Worm (Caenorhabditis elegans) whole organism, young adult: Measurements from ENCODE around the gene alg-4.
A peak's percentile ranks its signal among the peaks of the same experiment; 100 is the strongest.

Experiments used
- B0261.1 ChIP-seq: sonication (generic microtip); optimal IDR thresholded peaks from 2 replicates; lab custom pipeline; 2016; ENCODE audit warnings: mild to moderate bottlenecking, missing genetic modification characterization, moderate library complexity, missing compliant biosample characterization
- B0336.3 ChIP-seq: fragments of 200-800 bp; sonication (Bioruptor generic); IDR thresholded peaks from 2 replicates; pipeline ENCODE4 v1.3.6; 2022; ENCODE audit warnings: missing genetic modification characterization, missing compliant biosample characterization
- F10E7.11 ChIP-seq: sonication (generic microtip); optimal IDR thresholded peaks from 2 replicates; lab custom pipeline; 2017; ENCODE audit warnings: mild to moderate bottlenecking, missing genetic modification characterization, moderate library complexity, missing compliant biosample characterization
- F49E8.2 ChIP-seq: sonication (generic microtip); optimal IDR thresholded peaks from 3 replicates; lab custom pipeline; 2017; ENCODE audit warnings: missing genetic modification characterization, mild to moderate bottlenecking, missing compliant biosample characterization, antibody characterized with exemption, moderate library complexity; ENCODE audit not compliant: insufficient read depth
- F55B11.4 ChIP-seq: sonication (generic microtip); optimal IDR thresholded peaks from 2 replicates; lab custom pipeline; 2016; ENCODE audit warnings: missing compliant biosample characterization, missing genetic modification characterization, borderline replicate concordance; ENCODE audit not compliant: insufficient read depth
- F57C9.4 ChIP-seq: sonication (generic microtip); optimal IDR thresholded peaks from 2 replicates; lab custom pipeline; 2017; ENCODE audit warnings: mild to moderate bottlenecking, missing genetic modification characterization, missing compliant biosample characterization
- T07F8.4 ChIP-seq: sonication (generic microtip); optimal IDR thresholded peaks from 2 replicates; lab custom pipeline; 2016; ENCODE audit warnings: mild to moderate bottlenecking, missing genetic modification characterization, moderate library complexity, missing compliant biosample characterization
- Y53G8AR.9 ChIP-seq: fragments of 200-800 bp; sonication (Bioruptor generic); conservative IDR thresholded peaks from 2 replicates; pipeline ENCODE4 v1.3.6; 2022; ENCODE audit warnings: missing genetic modification reagents, missing genetic modification characterization, missing compliant biosample characterization
- Y67H2A.10 ChIP-seq: fragments of 200-800 bp; sonication (Bioruptor generic); conservative IDR thresholded peaks from 2 replicates; pipeline ENCODE4 v1.3.6; 2022; ENCODE audit warnings: missing genetic modification reagents, missing genetic modification characterization, missing compliant biosample characterization
- Y95B8A.8 ChIP-seq: fragments of 200-800 bp; sonication (Bioruptor generic); IDR thresholded peaks from 2 replicates; pipeline ENCODE4 v1.3.6; 2022; ENCODE audit warnings: missing genetic modification reagents, missing genetic modification characterization, missing compliant biosample characterization
- ZK185.1 ChIP-seq: sonication (generic microtip); optimal IDR thresholded peaks from 2 replicates; lab custom pipeline; 2016; ENCODE audit warnings: mild to moderate bottlenecking, missing genetic modification characterization, missing compliant biosample characterization; ENCODE audit not compliant: poor library complexity, severe bottlenecking
- akir-1 ChIP-seq: fragments of 200-800 bp; sonication (Bioruptor generic); optimal IDR thresholded peaks from 2 replicates; lab custom pipeline; 2018; ENCODE audit warnings: mild to moderate bottlenecking, missing genetic modification characterization, moderate library complexity, missing compliant biosample characterization
- ama-1 ChIP-seq, 3 experiments: fragments of 150-350 bp in 1 of 3; sonication (generic microtip) in 2 of 3; optimal IDR thresholded peaks; 2 replicates each; lab custom pipeline; 2014 to 2018; ENCODE audit warnings: missing biosample characterization in 2 of 3, missing genetic modification characterization in 2 of 3, missing genetic modification reagents in 2 of 3
- aptf-3 ChIP-seq: fragments of 200-800 bp; sonication (Bioruptor generic); IDR thresholded peaks from 2 replicates; pipeline ENCODE4 v1.3.6; 2022; ENCODE audit warnings: missing genetic modification characterization, missing compliant biosample characterization
- bed-2 ChIP-seq: fragments of 200-800 bp; sonication (Bioruptor generic); IDR thresholded peaks from 2 replicates; pipeline ENCODE4 v1.3.6; 2022; ENCODE audit warnings: missing genetic modification reagents, missing genetic modification characterization, missing compliant biosample characterization
- ccch-3 ChIP-seq: fragments of 200-800 bp; sonication (Bioruptor generic); optimal IDR thresholded peaks from 2 replicates; lab custom pipeline; 2018; ENCODE audit warnings: mild to moderate bottlenecking, missing genetic modification characterization, missing compliant biosample characterization
- ceh-79 ChIP-seq: sonication (generic microtip); optimal IDR thresholded peaks from 2 replicates; lab custom pipeline; 2017; ENCODE audit warnings: mild to moderate bottlenecking, missing genetic modification characterization, missing compliant biosample characterization
- dox-1 ChIP-seq: fragments of 200-800 bp; sonication (Bioruptor generic); IDR thresholded peaks from 2 replicates; pipeline ENCODE4 v1.3.6; 2022; ENCODE audit warnings: missing genetic modification reagents, missing genetic modification characterization, missing compliant biosample characterization
- dpl-1 ChIP-seq: fragments of 150-350 bp; optimal IDR thresholded peaks from 2 replicates; lab custom pipeline; 2014; ENCODE audit warnings: missing biosample characterization, missing genetic modification reagents, missing genetic modification characterization
- efl-1 ChIP-seq: fragments of 150-350 bp; optimal IDR thresholded peaks from 2 replicates; lab custom pipeline; 2014; ENCODE audit warnings: missing biosample characterization, missing genetic modification reagents, missing genetic modification characterization
- egl-44 ChIP-seq: fragments of 200-800 bp; sonication (Bioruptor generic); IDR thresholded peaks from 2 replicates; pipeline ENCODE4 v1.3.6; 2022; ENCODE audit warnings: missing genetic modification reagents, missing genetic modification characterization, missing compliant biosample characterization
- egrh-3 ChIP-seq: fragments of 200-800 bp; sonication (Bioruptor generic); IDR thresholded peaks from 2 replicates; pipeline ENCODE4 v1.3.6; 2022; ENCODE audit warnings: missing genetic modification reagents, missing genetic modification characterization, missing compliant biosample characterization
- gei-17 ChIP-seq: fragments of 200-800 bp; sonication (Bioruptor generic); optimal IDR thresholded peaks from 2 replicates; lab custom pipeline; 2018; ENCODE audit warnings: mild to moderate bottlenecking, missing genetic modification characterization, missing compliant biosample characterization
- him-1 ChIP-seq: sonication (generic microtip); optimal IDR thresholded peaks from 2 replicates; lab custom pipeline; 2016; ENCODE audit warnings: missing genotype, missing genetic modification reagents, missing genetic modification characterization, missing compliant biosample characterization
- hlh-12 ChIP-seq: sonication (generic microtip); optimal IDR thresholded peaks from 2 replicates; lab custom pipeline; 2016; ENCODE audit warnings: missing genetic modification characterization, missing compliant biosample characterization
- hlh-26 ChIP-seq: fragments of 200-800 bp; sonication (Bioruptor generic); conservative IDR thresholded peaks from 2 replicates; pipeline ENCODE4 v1.3.6; 2022; ENCODE audit warnings: missing genetic modification reagents, missing genetic modification characterization, missing compliant biosample characterization
- hrde-1 ChIP-seq: sonication (generic microtip); optimal IDR thresholded peaks from 2 replicates; lab custom pipeline; 2016; ENCODE audit warnings: missing genetic modification characterization, mild to moderate bottlenecking, missing compliant biosample characterization, moderate library complexity, missing genotype, missing genetic modification reagents, borderline replicate concordance
- let-607 ChIP-seq, 2 experiments: fragments of 200-800 bp in 1 of 2; sonication (Bioruptor generic) in 1 of 2; sonication (generic microtip) in 1 of 2; optimal IDR thresholded peaks; 2 replicates each; lab custom pipeline; 2016 to 2018; ENCODE audit warnings: mild to moderate bottlenecking in 2 of 2, missing compliant biosample characterization in 2 of 2, missing genetic modification characterization in 2 of 2, moderate library complexity in 2 of 2, missing genotype in 1 of 2
- lin-26 ChIP-seq: fragments of 200-800 bp; sonication (Bioruptor generic); IDR thresholded peaks from 2 replicates; pipeline ENCODE4 v1.3.6; 2022; ENCODE audit warnings: missing genetic modification reagents, missing genetic modification characterization, missing compliant biosample characterization
- lsy-27 ChIP-seq: sonication (generic microtip); optimal IDR thresholded peaks from 2 replicates; lab custom pipeline; 2017; ENCODE audit warnings: missing genetic modification characterization, mild to moderate bottlenecking, missing compliant biosample characterization, antibody characterized with exemption, missing genotype, borderline replicate concordance; ENCODE audit not compliant: insufficient read depth
- madf-8 ChIP-seq: fragments of 200-800 bp; sonication (Bioruptor generic); conservative IDR thresholded peaks from 2 replicates; pipeline ENCODE4 v1.3.6; 2022; ENCODE audit warnings: missing genetic modification reagents, missing genetic modification characterization, missing compliant biosample characterization
- mel-28 ChIP-seq: sonication (generic microtip); optimal IDR thresholded peaks from 2 replicates; lab custom pipeline; 2016; ENCODE audit warnings: borderline replicate concordance, mild to moderate bottlenecking, missing genetic modification characterization, missing compliant biosample characterization
- pbrm-1 ChIP-seq: fragments of 200-800 bp; sonication (Bioruptor generic); IDR thresholded peaks from 2 replicates; pipeline ENCODE4 v1.3.6; 2022; ENCODE audit warnings: missing genetic modification reagents, missing genetic modification characterization, missing compliant biosample characterization
- pha-4 ChIP-seq: fragments of 150-350 bp; sonication (generic microtip); optimal IDR thresholded peaks from 2 replicates; lab custom pipeline; 2014; ENCODE audit warnings: missing biosample characterization, missing genetic modification reagents, missing genetic modification characterization
- rec-8 ChIP-seq, 2 experiments: sonication (generic microtip); optimal IDR thresholded peaks; 2 replicates each; lab custom pipeline; 2016; ENCODE audit warnings: mild to moderate bottlenecking in 2 of 2, missing genetic modification characterization in 2 of 2, missing genetic modification reagents in 2 of 2, missing genotype in 2 of 2, missing biosample characterization in 1 of 2, missing compliant biosample characterization in 1 of 2, moderate library complexity in 1 of 2
- repo-1 ChIP-seq: sonication (generic microtip); optimal IDR thresholded peaks from 2 replicates; lab custom pipeline; 2017; ENCODE audit warnings: mild to moderate bottlenecking, missing genetic modification characterization, missing compliant biosample characterization
- snpc-1.3 ChIP-seq: sonication (generic microtip); optimal IDR thresholded peaks from 2 replicates; lab custom pipeline; 2017; ENCODE audit warnings: missing genetic modification characterization, mild to moderate bottlenecking, missing compliant biosample characterization, antibody characterized with exemption, moderate library complexity, missing genotype, missing genetic modification reagents; ENCODE audit not compliant: insufficient read depth
- somi-1 ChIP-seq: fragments of 200-800 bp; sonication (Bioruptor generic); optimal IDR thresholded peaks from 2 replicates; lab custom pipeline; 2018; ENCODE audit warnings: mild to moderate bottlenecking, missing genetic modification characterization, missing compliant biosample characterization
- tbp1 ChIP-seq: fragments of 200-800 bp; sonication (Bioruptor generic); optimal IDR thresholded peaks from 2 replicates; lab custom pipeline; 2018; ENCODE audit warnings: mild to moderate bottlenecking, missing genetic modification characterization, missing compliant biosample characterization
- unc-62 ChIP-seq: fragments of 150-350 bp; optimal IDR thresholded peaks from 2 replicates; lab custom pipeline; 2014; ENCODE audit warnings: missing biosample characterization, missing genetic modification reagents, missing genetic modification characterization
- zfh-2 ChIP-seq: fragments of 200-800 bp; sonication (Bioruptor generic); conservative IDR thresholded peaks from 2 replicates; pipeline ENCODE4 v1.3.6; 2022; ENCODE audit warnings: missing genetic modification reagents, missing genetic modification characterization, missing compliant biosample characterization
- ztf-25 ChIP-seq: fragments of 200-800 bp; sonication (Bioruptor generic); IDR thresholded peaks from 2 replicates; pipeline ENCODE4 v1.3.6; 2022; ENCODE audit warnings: missing genetic modification reagents, missing genetic modification characterization, missing compliant biosample characterization
- ztf-28 ChIP-seq: fragments of 200-800 bp; sonication (Bioruptor generic); IDR thresholded peaks from 2 replicates; pipeline ENCODE4 v1.3.6; 2022; ENCODE audit warnings: missing genetic modification reagents, missing genetic modification characterization, missing compliant biosample characterization
- ztf-6 ChIP-seq: fragments of 200-800 bp; sonication (Bioruptor generic); IDR thresholded peaks from 2 replicates; pipeline ENCODE4 v1.3.6; 2022; ENCODE audit warnings: missing genetic modification reagents, missing genetic modification characterization, missing compliant biosample characterization

alg-4 gene

DNA sequence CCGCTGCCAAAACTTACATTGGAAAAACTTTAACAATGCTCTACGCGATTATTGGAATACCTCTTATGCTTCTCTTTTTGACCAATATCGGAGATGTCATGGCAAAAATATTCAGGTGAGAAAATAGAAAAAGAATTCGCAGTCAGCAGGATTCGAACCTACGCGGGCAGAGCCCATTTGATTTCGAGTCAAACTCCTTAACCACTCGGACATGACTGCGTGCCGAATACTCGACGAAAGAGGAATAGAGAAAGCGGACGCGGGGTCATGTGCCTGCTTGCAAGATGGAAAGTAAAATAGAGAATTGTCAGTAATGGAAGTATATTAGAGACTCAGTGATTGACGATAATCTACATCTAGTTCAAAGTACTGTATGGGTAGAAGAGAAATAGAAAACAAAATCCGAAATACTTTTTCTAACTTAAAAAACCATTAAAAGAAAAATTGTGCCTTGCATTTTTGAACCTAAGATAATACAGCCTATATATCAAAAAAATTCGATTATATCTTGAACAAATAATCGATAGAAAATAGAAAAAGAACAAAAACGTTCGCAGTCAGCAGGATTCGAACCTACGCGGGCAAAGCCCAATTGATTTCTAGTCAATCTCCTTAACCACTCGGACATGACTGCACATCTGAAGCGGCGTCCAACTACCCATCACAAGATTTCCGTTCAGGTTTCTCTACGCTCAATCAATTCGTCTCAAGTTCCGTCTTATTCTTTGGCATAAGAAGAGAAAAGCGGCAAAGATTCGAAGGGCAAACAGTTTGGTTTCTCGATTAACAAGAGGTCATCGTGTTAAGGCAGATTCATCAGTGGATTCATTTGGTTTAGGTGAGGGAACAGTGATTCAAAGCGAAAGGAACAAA, 29.5 kb downstream of the alg-4 start (continued):
- TF ChIP-seq dpl-1 (GFP tag; lab: Kevin White, UChicago) (no peak), tbp1 (GFP tag; lab: Kevin White, UChicago) (peak; percentile 98), lin-26 (GFP tag; lab: Robert Waterston, UW) (peak; percentile 93), bed-2 (GFP tag; lab: Robert Waterston, UW) (no peak), egl-44 (peak; percentile 75; the same call in 1 of the 2 replicates), ZK185.1 (tag; lab: Kevin White, UChicago) (peak; percentile 74), B0261.1 (tag; lab: Kevin White, UChicago) (peak; percentile 94), repo-1 (tag; lab: Kevin White, UChicago) (no peak), efl-1 (GFP tag; lab: Kevin White, UChicago) (no peak), ceh-79 (tag; lab: Kevin White, UChicago) (no peak), pbrm-1 (GFP tag; lab: Robert Waterston, UW) (peak; percentile 54; the same call in 1 of the 2 replicates), hlh-12 (tag; lab: Kevin White, UChicago) (peak; percentile 51), him-1 (tag; lab: Kevin White, UChicago) (peak; percentile 58), lsy-27 (no peak), unc-62 (GFP tag; lab: Kevin White, UChicago) (no peak), akir-1 (GFP tag; lab: Kevin White, UChicago) (no peak), T07F8.4 (tag; lab: Kevin White, UChicago) (peak; percentile 3), hrde-1 (tag; lab: Kevin White, UChicago) (peak; percentile 14), aptf-3 (0 out of 2 replicates have a peak, but pooled peaks have one; percentile 71), zfh-2 (no peak), B0336.3 (GFP tag; lab: Robert Waterston, UW) (peak; percentile 79), ama-1 (optimal IDR thresholded peaks at IDR 0.05; lab: Kevin White, UChicago) (no peak), ama-1 (GFP tag; optimal IDR thresholded peaks at IDR 0.05; lab: Kevin White, UChicago) (peak in 1 of 2 experiments; percentile 63), dox-1 (GFP tag; lab: Robert Waterston, UW) (peak; percentile 72), ztf-6 (GFP tag; lab: Robert Waterston, UW) (no peak), F57C9.4 (tag; lab: Kevin White, UChicago) (no peak), gei-17 (no peak), ztf-25 (GFP tag; lab: Robert Waterston, UW) (peak; percentile 85), egrh-3 (no peak), pha-4 (tag; lab: Kevin White, UChicago) (no peak), F55B11.4 (tag; lab: Kevin White, UChicago) (no peak), Y95B8A.8 (GFP tag; lab: Robert Waterston, UW) (peak; percentile 81; the same call in 1 of the 2 replicates), mel-28 (peak; percentile 10), Y53G8AR.9 (peak; percentile 78), ccch-3 (GFP tag; lab: Kevin White, UChicago) (peak; percentile 61), somi-1 (GFP tag; lab: Kevin White, UChicago) (peak; percentile 38), rec-8 (tag; optimal IDR thresholded peaks at IDR 0.05; lab: Kevin White, UChicago) (peak; percentile 61 to 73), F49E8.2 (tag; lab: Kevin White, UChicago) (no peak), Y67H2A.10 (peak; percentile 49; the same call in 1 of the 2 replicates), let-607 (tag; optimal IDR thresholded peaks at IDR 0.05; lab: Kevin White, UChicago) (peak in 1 of 2 experiments; percentile 4), F10E7.11 (tag; lab: Kevin White, UChicago) (peak; percentile 55), ztf-28 (GFP tag; lab: Robert Waterston, UW) (no peak), snpc-1.3 (tag; lab: Kevin White, UChicago) (peak; percentile 53), madf-8 (GFP tag; lab: Robert Waterston, UW) (no peak; the same call in 1 of the 2 replicates), hlh-26 (GFP tag; lab: Robert Waterston, UW) (no peak)
